Fruit fly (Drosophila melanogaster) whole organism, prepupa: Measurements from ENCODE around the gene CG4896.

Experiments
- Blimp-1 ChIP-seq: fragments of 200-800 bp; sonication (Bioruptor generic); optimal IDR thresholded peaks from 3 replicates; lab custom pipeline; 2017; ENCODE audit warnings: missing biosample characterization, missing genetic modification characterization, mild to moderate bottlenecking, moderate library complexity, missing genetic modification reagents
- CG10631 ChIP-seq: fragments of 200-800 bp; sonication (Bioruptor generic); optimal IDR thresholded peaks from 2 replicates; lab custom pipeline; 2016; ENCODE audit warnings: missing biosample characterization, missing genetic modification characterization
- CG10669 ChIP-seq: fragments of 200-800 bp; sonication (Bioruptor generic); optimal IDR thresholded peaks from 3 replicates; lab custom pipeline; 2018; ENCODE audit warnings: missing biosample characterization, mild to moderate bottlenecking, missing genetic modification characterization, moderate library complexity
- CG11294 ChIP-seq: fragments of 200-800 bp; sonication (Bioruptor generic); IDR thresholded peaks from 2 replicates; pipeline ENCODE4 v1.3.6; 2022; ENCODE audit warnings: missing biosample characterization, missing genetic modification characterization
- CG11762 ChIP-seq: fragments of 200-800 bp; sonication (Bioruptor generic); optimal IDR thresholded peaks from 3 replicates; lab custom pipeline; 2016; ENCODE audit warnings: missing biosample characterization, missing genetic modification characterization; ENCODE audit not compliant: insufficient read depth
- CG11902 ChIP-seq: fragments of 200-800 bp; sonication (Bioruptor generic); optimal IDR thresholded peaks from 3 replicates; lab custom pipeline; 2016; ENCODE audit warnings: missing biosample characterization, missing genetic modification characterization
- CG15336 ChIP-seq: fragments of 200-800 bp; sonication (Bioruptor generic); IDR thresholded peaks from 2 replicates; pipeline ENCODE4 v1.3.6; 2022; ENCODE audit warnings: missing biosample characterization, missing genetic modification characterization
- CG1621 ChIP-seq: fragments of 200-800 bp; sonication (Bioruptor generic); optimal IDR thresholded peaks from 3 replicates; lab custom pipeline; 2018; ENCODE audit warnings: missing biosample characterization, mild to moderate bottlenecking, missing genetic modification characterization
- CG16779 ChIP-seq: fragments of 200-800 bp; sonication (Bioruptor generic); optimal IDR thresholded peaks from 3 replicates; lab custom pipeline; 2017; ENCODE audit warnings: missing biosample characterization, mild to moderate bottlenecking, missing genetic modification characterization
- CG3032 ChIP-seq: fragments of 200-800 bp; optimal IDR thresholded peaks from 2 replicates; lab custom pipeline; 2019; ENCODE audit warnings: missing biosample characterization, mild to moderate bottlenecking, missing genetic modification characterization, moderate library complexity
- CG31627 ChIP-seq: fragments of 200-800 bp; sonication (Bioruptor generic); optimal IDR thresholded peaks from 3 replicates; lab custom pipeline; 2016; ENCODE audit warnings: missing biosample characterization, missing genetic modification characterization
- CG32006 ChIP-seq: fragments of 200-800 bp; sonication (Bioruptor generic); optimal IDR thresholded peaks from 3 replicates; lab custom pipeline; 2017; ENCODE audit warnings: missing biosample characterization, mild to moderate bottlenecking, missing genetic modification characterization
- CG34406 ChIP-seq: fragments of 200-800 bp; sonication (Bioruptor generic); optimal IDR thresholded peaks from 3 replicates; lab custom pipeline; 2016; ENCODE audit warnings: missing biosample characterization, missing genetic modification characterization
- CG4318 ChIP-seq: fragments of 200-800 bp; sonication (Bioruptor generic); optimal IDR thresholded peaks from 3 replicates; lab custom pipeline; 2017; ENCODE audit warnings: missing biosample characterization, mild to moderate bottlenecking, missing genetic modification characterization
- CG6163 ChIP-seq: fragments of 200-800 bp; sonication (Bioruptor generic); IDR thresholded peaks from 3 replicates; pipeline ENCODE4 v1.3.6; 2022; ENCODE audit warnings: missing biosample characterization, missing genetic modification characterization
- CG6792 ChIP-seq: fragments of 200-800 bp; sonication (Bioruptor generic); optimal IDR thresholded peaks from 3 replicates; lab custom pipeline; 2016; ENCODE audit warnings: missing biosample characterization, missing genetic modification characterization
- CG6808 ChIP-seq: fragments of 200-800 bp; sonication (Bioruptor generic); optimal IDR thresholded peaks from 3 replicates; lab custom pipeline; 2017; ENCODE audit warnings: missing biosample characterization, missing genetic modification characterization, mild to moderate bottlenecking, moderate library complexity, missing genetic modification reagents
- CG6854 ChIP-seq: fragments of 200-800 bp; sonication (Bioruptor generic); optimal IDR thresholded peaks from 2 replicates; lab custom pipeline; 2017; ENCODE audit warnings: missing biosample characterization, mild to moderate bottlenecking, missing genetic modification characterization
- CG7368 ChIP-seq: fragments of 200-800 bp; sonication (Bioruptor generic); optimal IDR thresholded peaks from 3 replicates; lab custom pipeline; 2016; ENCODE audit warnings: missing biosample characterization, missing genetic modification characterization
- CG8119 ChIP-seq: fragments of 200-800 bp; sonication (Bioruptor generic); IDR thresholded peaks from 3 replicates; pipeline ENCODE4 v1.3.6; 2022; ENCODE audit warnings: missing biosample characterization, missing genetic modification characterization
- CG8319 ChIP-seq: fragments of 200-800 bp; sonication (Bioruptor generic); optimal IDR thresholded peaks from 3 replicates; lab custom pipeline; 2016; ENCODE audit warnings: missing biosample characterization, missing genetic modification characterization
- CG8632 ChIP-seq: fragments of 200-800 bp; sonication (Bioruptor generic); optimal IDR thresholded peaks from 3 replicates; lab custom pipeline; 2016; ENCODE audit warnings: missing biosample characterization, missing genetic modification characterization
- CG9139 ChIP-seq: fragments of 200-800 bp; sonication (Bioruptor generic); optimal IDR thresholded peaks from 3 replicates; lab custom pipeline; 2017; ENCODE audit warnings: missing biosample characterization, mild to moderate bottlenecking, missing genetic modification characterization
- Eip75B ChIP-seq: fragments of 200-800 bp; sonication (Bioruptor generic); optimal IDR thresholded peaks from 3 replicates; lab custom pipeline; 2016; ENCODE audit warnings: missing biosample characterization, missing genetic modification characterization
- Eip78C ChIP-seq: fragments of 200-800 bp; sonication (Bioruptor generic); peaks from one replicate; lab custom pipeline; 2016; ENCODE audit warnings: missing biosample characterization, missing genetic modification characterization
- Eip93F ChIP-seq: fragments of 200-800 bp; sonication (Bioruptor generic); optimal IDR thresholded peaks from 2 replicates; lab custom pipeline; 2016; ENCODE audit warnings: missing biosample characterization, mild to moderate bottlenecking, missing genetic modification characterization
- Ets21C ChIP-seq: fragments of 200-800 bp; sonication (Bioruptor generic); optimal IDR thresholded peaks from 3 replicates; lab custom pipeline; 2016; ENCODE audit warnings: missing biosample characterization, missing genetic modification characterization
- Ets96B ChIP-seq: fragments of 200-800 bp; optimal IDR thresholded peaks from 2 replicates; lab custom pipeline; 2019; ENCODE audit warnings: missing biosample characterization, mild to moderate bottlenecking, missing genetic modification characterization, moderate library complexity
- Gug ChIP-seq: fragments of 200-800 bp; sonication (Bioruptor generic); IDR thresholded peaks from 2 replicates; pipeline ENCODE4 v1.3.6; 2022; ENCODE audit warnings: missing biosample characterization, missing genetic modification characterization
- Hr38 ChIP-seq: sonication (Bioruptor generic); optimal IDR thresholded peaks from 2 replicates; lab custom pipeline; 2016; ENCODE audit warnings: missing biosample characterization, missing genetic modification characterization
- Hr4 ChIP-seq: fragments of 200-800 bp; sonication (Bioruptor generic); optimal IDR thresholded peaks from 3 replicates; lab custom pipeline; 2016; ENCODE audit warnings: missing biosample characterization, missing genetic modification characterization
- Lpt ChIP-seq: fragments of 200-800 bp; sonication (Bioruptor generic); optimal IDR thresholded peaks from 3 replicates; lab custom pipeline; 2016; ENCODE audit warnings: missing biosample characterization, missing genetic modification characterization
- OdsH ChIP-seq: fragments of 200-800 bp; sonication (Bioruptor generic); optimal IDR thresholded peaks from 3 replicates; lab custom pipeline; 2016; ENCODE audit warnings: missing biosample characterization, missing genetic modification characterization
- Smox ChIP-seq: fragments of 200-800 bp; sonication (Bioruptor generic); optimal IDR thresholded peaks from 3 replicates; lab custom pipeline; 2016; ENCODE audit warnings: missing biosample characterization, missing genetic modification characterization
- Sox102F ChIP-seq: fragments of 200-800 bp; sonication (Bioruptor generic); optimal IDR thresholded peaks from 2 replicates; lab custom pipeline; 2016; ENCODE audit warnings: missing biosample characterization, mild to moderate bottlenecking, missing genetic modification characterization
- achi ChIP-seq: fragments of 200-800 bp; sonication (Bioruptor generic); optimal IDR thresholded peaks from 3 replicates; lab custom pipeline; 2016; ENCODE audit warnings: missing biosample characterization, missing genetic modification characterization
- acj6 ChIP-seq: fragments of 200-800 bp; sonication (Bioruptor generic); optimal IDR thresholded peaks from 3 replicates; lab custom pipeline; 2016; ENCODE audit warnings: missing biosample characterization, missing genetic modification characterization
- cyc ChIP-seq: fragments of 200-800 bp; sonication (Bioruptor generic); optimal IDR thresholded peaks from 3 replicates; lab custom pipeline; 2016; ENCODE audit warnings: missing biosample characterization, missing genetic modification characterization
- dsx ChIP-seq: fragments of 200-800 bp; optimal IDR thresholded peaks from 3 replicates; lab custom pipeline; 2019; ENCODE audit warnings: missing biosample characterization, mild to moderate bottlenecking, missing genetic modification characterization, moderate library complexity; ENCODE audit not compliant: poor library complexity, severe bottlenecking
- eg ChIP-seq: fragments of 200-800 bp; sonication (Bioruptor generic); IDR thresholded peaks from 3 replicates; pipeline ENCODE4 v1.3.6; 2022; ENCODE audit warnings: missing biosample characterization, missing genetic modification characterization
- esn ChIP-seq: fragments of 200-800 bp; sonication (Bioruptor generic); optimal IDR thresholded peaks from 2 replicates; lab custom pipeline; 2016; ENCODE audit warnings: missing biosample characterization, mild to moderate bottlenecking, missing genetic modification characterization, moderate library complexity
- fd59A ChIP-seq: fragments of 200-800 bp; sonication (Bioruptor generic); optimal IDR thresholded peaks from 2 replicates; lab custom pipeline; 2017; ENCODE audit warnings: missing biosample characterization, mild to moderate bottlenecking, missing genetic modification characterization, missing genetic modification reagents
- fd85E ChIP-seq: fragments of 200-800 bp; sonication (Bioruptor generic); optimal IDR thresholded peaks from 3 replicates; lab custom pipeline; 2016; ENCODE audit warnings: missing biosample characterization, missing genetic modification characterization
- fkh ChIP-seq: fragments of 200-800 bp; sonication (Bioruptor generic); optimal IDR thresholded peaks from 3 replicates; lab custom pipeline; 2017; ENCODE audit warnings: missing biosample characterization, mild to moderate bottlenecking, missing genetic modification characterization, moderate library complexity
- net ChIP-seq: fragments of 200-800 bp; sonication (Bioruptor generic); optimal IDR thresholded peaks from 3 replicates; lab custom pipeline; 2016; ENCODE audit warnings: missing biosample characterization, missing genetic modification characterization
- salr ChIP-seq, 2 experiments: fragments of 200-800 bp; sonication (Bioruptor generic); optimal IDR thresholded peaks; 3 replicates each; lab custom pipeline; 2016 to 2018; ENCODE audit warnings: missing biosample characterization in 2 of 2, missing genetic modification characterization in 2 of 2, mild to moderate bottlenecking in 1 of 2
- spab ChIP-seq: fragments of 200-800 bp; sonication (Bioruptor generic); optimal IDR thresholded peaks from 2 replicates; lab custom pipeline; 2017; ENCODE audit warnings: missing biosample characterization, mild to moderate bottlenecking, missing genetic modification characterization, missing genetic modification reagents
- ss ChIP-seq, 2 experiments: fragments of 200-800 bp; sonication (Bioruptor generic); optimal IDR thresholded peaks; 2 replicates in 1 of 2; 3 replicates in 1 of 2; lab custom pipeline; 2017 to 2018; ENCODE audit warnings: mild to moderate bottlenecking in 2 of 2, missing biosample characterization in 2 of 2, missing genetic modification characterization in 2 of 2, moderate library complexity in 1 of 2
- svp ChIP-seq: fragments of 200-800 bp; sonication (Bioruptor generic); peaks from one replicate; lab custom pipeline; 2016; ENCODE audit warnings: missing biosample characterization, missing genetic modification characterization
- topi ChIP-seq: fragments of 200-800 bp; sonication (Bioruptor generic); optimal IDR thresholded peaks from 3 replicates; lab custom pipeline; 2016; ENCODE audit warnings: missing biosample characterization, missing genetic modification characterization

The CG4896 gene

DNA sequence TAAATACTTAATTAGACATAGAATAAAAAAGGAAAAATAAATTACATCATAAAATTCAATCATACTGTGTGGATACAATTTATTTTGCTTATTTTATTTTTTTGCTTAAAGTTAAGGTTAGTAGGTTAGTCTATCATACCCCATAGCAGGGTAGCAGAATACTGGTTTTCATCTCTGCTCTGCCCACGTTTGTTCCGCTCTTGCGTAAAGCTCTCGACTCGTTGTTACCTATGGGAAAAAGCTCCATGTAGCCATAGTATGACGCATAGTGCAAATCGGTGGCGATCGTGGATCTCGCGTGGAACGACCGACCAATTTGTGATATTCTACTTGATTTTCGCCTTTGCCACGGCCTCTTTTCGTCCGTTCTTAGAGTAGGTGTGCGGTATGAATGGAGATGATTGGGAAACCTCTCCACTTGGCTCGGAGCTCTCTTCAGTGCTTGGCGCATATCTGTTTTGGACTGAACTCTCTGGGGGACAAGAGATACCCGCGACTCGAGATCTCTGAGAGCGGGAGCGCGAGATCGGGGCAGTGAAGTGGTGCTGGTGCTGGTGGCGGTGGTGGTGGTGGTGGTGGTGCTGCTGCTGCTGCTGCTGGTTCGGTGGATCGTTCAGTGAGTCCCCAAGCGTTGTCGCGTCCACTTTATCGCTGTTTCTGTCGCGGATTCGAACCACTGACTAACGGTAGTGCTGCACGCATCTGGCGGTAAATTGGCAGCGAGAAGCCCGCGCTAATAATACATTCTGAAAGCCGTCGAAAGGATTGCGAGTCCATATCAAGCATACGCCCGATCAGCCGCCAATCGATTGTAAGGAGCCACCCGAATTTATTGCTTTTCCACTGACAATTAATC, 8.4 kb downstream of the CG4896 start, which contains the start of gene CG5001:
Gene CG5001 (plus strand): TSS at position 116 of the 856 bp plus-strand sequence.
- TF ChIP-seq salr (GFP tag; optimal IDR thresholded peaks at IDR 0.05; lab: Kevin White, UChicago) (peak in 1 of 2 experiments; percentile 6), Smox (GFP tag; lab: Kevin White, UChicago) (no peak), Ets96B (tag; lab: Kevin White, UChicago) (peak; percentile 81), CG6792 (peak; percentile 74), spab (GFP tag; lab: Kevin White, UChicago) (peak; percentile 65), CG31627 (GFP tag; lab: Kevin White, UChicago) (peak; percentile 69), Sox102F (GFP tag; lab: Kevin White, UChicago) (no peak), Hr38 (no peak), CG34406 (GFP tag; lab: Kevin White, UChicago) (no peak), fkh (GFP tag; lab: Kevin White, UChicago) (no peak), eg (peak; percentile 95), CG1621 (tag; lab: Kevin White, UChicago) (peak; percentile 44), CG6808 (GFP tag; lab: Kevin White, UChicago) (no peak), fd85E (GFP tag; lab: Kevin White, UChicago) (no peak), CG6163 (GFP tag; lab: Robert Waterston, UW) (peak; percentile 87), CG10669 (no peak), topi (GFP tag; lab: Kevin White, UChicago) (no peak), CG11294 (GFP tag; lab: Robert Waterston, UW) (peak; percentile 83), CG10631 (no peak), esn (GFP tag; lab: Kevin White, UChicago) (peak; percentile 87), Eip78C (GFP tag; lab: Kevin White, UChicago) (peak; percentile 95), CG8632 (peak; percentile 70), CG11902 (peak; percentile 42), achi (GFP tag; lab: Kevin White, UChicago) (peak; percentile 72), CG15336 (GFP tag; lab: Robert Waterston, UW) (peak; percentile 86), ss (GFP tag; optimal IDR thresholded peaks at IDR 0.05; lab: Kevin White, UChicago) (peak in 1 of 2 experiments; percentile 22), OdsH (GFP tag; lab: Kevin White, UChicago) (no peak), CG8319 (GFP tag; lab: Kevin White, UChicago) (peak; percentile 49), Hr4 (GFP tag; lab: Kevin White, UChicago) (no peak), CG11762 (GFP tag; lab: Kevin White, UChicago) (no peak), Eip93F (GFP tag; lab: Kevin White, UChicago) (no peak), CG32006 (GFP tag; lab: Kevin White, UChicago) (peak; percentile 75), CG7368 (GFP tag; lab: Kevin White, UChicago) (peak; percentile 3), Eip75B (GFP tag; lab: Kevin White, UChicago) (no peak), CG9139 (GFP tag; lab: Kevin White, UChicago) (no peak), CG3032 (tag; lab: Kevin White, UChicago) (peak; percentile 84), net (GFP tag; lab: Kevin White, UChicago) (peak; percentile 83), Ets21C (no peak), CG8119 (GFP tag; lab: Robert Waterston, UW) (peak; percentile 88), CG16779 (tag; lab: Kevin White, UChicago) (peak; percentile 66), Blimp-1 (GFP tag; lab: Kevin White, UChicago) (no peak), dsx (GFP tag; lab: Kevin White, UChicago) (peak; percentile 76), svp (GFP tag; lab: Kevin White, UChicago) (peak; percentile 92), CG6854 (peak; percentile 1), acj6 (GFP tag; lab: Kevin White, UChicago) (no peak), Lpt (GFP tag; lab: Kevin White, UChicago) (peak; percentile 65), fd59A (peak; percentile 20), Gug (GFP tag; lab: Robert Waterston, UW) (peak; percentile 76), CG4318 (GFP tag; lab: Kevin White, UChicago) (no peak), cyc (GFP tag; lab: Kevin White, UChicago) (peak; percentile 76)
